Worm (Caenorhabditis elegans): ENCODE data around the gene Y6D1A.2.

Gene Y6D1A.2

DNA sequence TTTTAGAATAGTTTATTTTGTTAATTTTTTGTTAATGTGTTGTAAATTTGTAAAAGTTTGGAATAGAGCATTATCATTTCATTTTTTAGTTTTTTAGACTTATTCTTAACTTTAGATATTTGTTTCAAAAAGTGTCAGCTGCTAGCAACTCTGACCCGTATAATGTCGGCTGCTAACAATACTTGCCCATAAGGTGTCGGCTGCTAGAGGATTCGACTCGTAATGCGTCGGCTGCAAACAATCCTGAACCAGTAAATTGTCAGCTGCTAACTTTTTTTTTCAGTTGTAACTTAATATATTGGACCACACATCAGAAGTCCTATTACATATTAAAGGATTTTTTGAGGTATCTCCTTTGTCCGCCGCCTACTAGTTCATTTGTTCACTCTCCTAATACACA is 23.0 kb upstream of the Y6D1A.2 start:
- TF ChIP-seq dao-5 (tag; optimal IDR thresholded peaks at IDR 0.05) (no peak), him-1 (tag; optimal IDR thresholded peaks at IDR 0.05) (no peak), W03F9.2 (tag; optimal IDR thresholded peaks at IDR 0.05) (no peak)

DNA sequence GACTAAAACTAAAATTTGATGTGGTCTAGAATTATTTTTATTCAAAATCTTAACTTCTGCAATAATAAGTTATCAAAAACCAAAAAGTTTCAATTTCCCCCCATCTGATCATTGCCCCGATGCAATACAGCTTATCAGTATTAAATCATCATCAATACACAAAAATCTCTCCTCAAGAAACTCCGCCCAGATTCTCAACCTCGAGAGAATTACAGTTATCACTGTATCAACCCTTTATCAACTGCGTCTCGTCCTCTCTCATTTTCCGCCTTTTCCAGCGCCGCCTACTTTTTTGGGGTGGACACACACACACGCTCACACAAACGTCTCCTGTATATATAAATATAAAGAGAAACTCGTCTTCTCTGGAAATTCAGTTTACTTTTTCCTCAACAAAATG is 22.6 kb upstream of the Y6D1A.2 start, which contains the start of gene T27D12.1:
Gene T27D12.1, plus strand, starts transcription at position 301 of the 400 bp plus-strand sequence.
- TF ChIP-seq W03F9.2 (tag; optimal IDR thresholded peaks at IDR 0.05) (no peak), him-1 (tag; optimal IDR thresholded peaks at IDR 0.05) (no peak), dao-5 (tag; optimal IDR thresholded peaks at IDR 0.05) (no peak)

DNA sequence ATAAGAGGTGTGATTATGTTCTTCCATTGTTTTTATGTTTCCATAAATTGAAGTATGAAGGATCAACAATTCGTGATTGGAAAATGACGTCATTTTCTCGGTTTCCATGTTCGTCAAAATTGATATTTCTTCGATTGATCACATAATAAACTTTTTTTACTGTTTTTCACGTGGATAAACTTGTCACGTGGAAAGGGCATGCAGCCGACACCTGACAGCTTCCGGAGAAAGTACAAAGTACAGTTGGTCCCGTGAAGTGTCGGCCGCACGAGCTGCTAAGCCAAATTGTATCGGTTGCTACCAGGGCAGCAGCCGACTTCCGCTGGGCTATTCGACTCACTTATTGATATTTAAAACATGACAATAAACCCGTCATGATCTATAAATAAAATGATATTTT is 21.9 kb upstream of the Y6D1A.2 start:
- TF ChIP-seq him-1 (tag; optimal IDR thresholded peaks at IDR 0.05) (no peak), W03F9.2 (tag; optimal IDR thresholded peaks at IDR 0.05) (no peak), dao-5 (tag; optimal IDR thresholded peaks at IDR 0.05) (no peak)

DNA sequence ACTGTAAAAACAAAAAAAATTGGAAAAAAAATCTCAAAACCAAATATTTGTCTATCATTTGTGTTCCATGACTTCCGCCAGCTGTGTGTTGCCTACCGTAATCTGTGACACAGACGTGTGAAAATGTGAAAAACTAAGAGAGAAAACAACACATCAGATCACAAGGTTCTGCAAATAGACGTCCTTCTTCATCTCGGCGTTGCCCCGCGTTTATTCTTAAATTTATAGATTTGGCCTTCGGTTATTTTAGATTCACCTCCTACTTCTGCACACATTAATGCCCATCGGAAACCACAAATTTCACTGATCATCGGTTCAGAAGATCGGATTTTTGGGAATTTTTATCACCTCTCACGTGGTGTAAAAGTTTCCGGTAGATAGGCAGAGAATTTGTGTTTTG is 19.4 kb upstream of the Y6D1A.2 start:
- no peak for TF ChIP-seq W03F9.2 (tag; optimal IDR thresholded peaks at IDR 0.05)
- TF ChIP-seq dao-5 (tag; optimal IDR thresholded peaks at IDR 0.05): no peak
- TF ChIP-seq him-1 (tag; optimal IDR thresholded peaks at IDR 0.05): no peak

DNA sequence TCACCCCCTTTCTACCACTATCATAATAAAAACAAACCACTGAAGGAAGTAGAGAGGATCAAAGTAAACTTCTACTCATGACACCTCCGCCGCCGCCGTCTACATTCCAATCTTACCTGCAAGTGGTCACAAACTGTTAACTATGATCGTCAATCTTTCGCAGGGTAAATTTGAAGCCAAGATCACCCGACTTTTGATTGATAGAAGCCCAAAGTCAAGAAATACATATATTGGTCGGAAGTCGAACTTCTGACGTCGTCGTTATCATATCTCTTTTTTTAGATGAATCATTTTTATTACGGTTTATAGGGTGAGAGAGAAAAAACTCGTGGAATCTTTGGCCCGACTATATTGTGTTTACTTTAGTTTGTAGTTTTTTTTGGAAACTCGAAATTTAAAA is 18.6 kb upstream of the Y6D1A.2 start:
- TF ChIP-seq him-1 (tag; optimal IDR thresholded peaks at IDR 0.05): no peak
- no peak for TF ChIP-seq dao-5 (tag; optimal IDR thresholded peaks at IDR 0.05)
- no peak for TF ChIP-seq W03F9.2 (tag; optimal IDR thresholded peaks at IDR 0.05)

DNA sequence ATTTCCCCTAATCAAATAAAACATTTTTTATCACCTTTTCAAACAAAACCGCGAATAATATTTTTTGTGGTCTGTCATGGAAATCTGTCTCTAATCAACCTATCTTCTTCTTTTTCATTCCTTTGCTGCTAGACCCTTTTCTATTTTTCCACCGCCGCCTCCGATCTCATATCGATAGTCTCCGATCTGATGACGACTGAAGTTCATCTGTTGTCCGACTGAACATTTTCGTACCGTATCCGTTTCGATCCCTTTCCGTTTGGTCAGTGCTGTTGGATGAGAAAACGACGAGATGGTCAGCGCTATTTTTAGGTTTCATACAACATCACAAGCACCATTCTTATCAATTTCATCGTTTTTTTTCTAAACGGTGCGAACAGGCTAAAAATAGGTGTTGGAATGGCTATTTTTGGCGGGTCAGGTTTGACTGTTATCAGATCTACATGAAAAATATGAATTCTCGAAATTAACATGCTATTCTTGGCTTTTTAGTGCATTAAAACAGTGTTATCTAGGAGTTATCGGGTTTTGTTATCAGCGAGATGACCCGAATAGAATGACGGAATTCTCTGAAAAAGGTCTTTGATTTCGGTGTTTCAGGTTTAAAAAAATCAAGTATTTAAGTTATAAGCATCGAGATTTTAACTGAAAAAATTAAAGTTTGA is 17.0 kb upstream of the Y6D1A.2 start:
- TF ChIP-seq him-1 (tag; optimal IDR thresholded peaks at IDR 0.05) (no peak), dao-5 (tag; optimal IDR thresholded peaks at IDR 0.05) (no peak), W03F9.2 (tag; optimal IDR thresholded peaks at IDR 0.05) (no peak)

DNA sequence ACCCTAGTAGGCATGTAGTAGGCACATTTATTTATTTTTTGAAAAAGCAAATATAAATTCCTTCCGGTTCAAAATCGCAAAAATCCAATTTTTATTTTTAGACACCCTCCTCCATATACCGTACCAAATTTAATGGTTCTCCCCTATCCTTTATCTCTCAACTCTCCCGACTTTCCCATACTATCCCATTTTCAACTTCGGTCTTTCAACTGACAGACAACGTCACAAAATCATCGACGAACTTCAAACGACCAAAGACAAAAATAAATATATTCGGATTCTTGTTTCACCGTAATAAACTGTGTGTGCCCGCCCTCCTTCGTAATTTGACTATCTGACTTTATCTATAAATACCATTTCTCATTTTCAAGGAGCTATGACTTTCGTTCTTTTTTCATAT is 15.5 kb upstream of the Y6D1A.2 start, which contains the start of gene T27D12.6:
Gene T27D12.6, plus strand, starts transcription at position 301 of the 400 bp plus-strand sequence.
- TF ChIP-seq dao-5 (tag; optimal IDR thresholded peaks at IDR 0.05): no peak
- no peak for TF ChIP-seq him-1 (tag; optimal IDR thresholded peaks at IDR 0.05)
- no peak for TF ChIP-seq W03F9.2 (tag; optimal IDR thresholded peaks at IDR 0.05)

DNA sequence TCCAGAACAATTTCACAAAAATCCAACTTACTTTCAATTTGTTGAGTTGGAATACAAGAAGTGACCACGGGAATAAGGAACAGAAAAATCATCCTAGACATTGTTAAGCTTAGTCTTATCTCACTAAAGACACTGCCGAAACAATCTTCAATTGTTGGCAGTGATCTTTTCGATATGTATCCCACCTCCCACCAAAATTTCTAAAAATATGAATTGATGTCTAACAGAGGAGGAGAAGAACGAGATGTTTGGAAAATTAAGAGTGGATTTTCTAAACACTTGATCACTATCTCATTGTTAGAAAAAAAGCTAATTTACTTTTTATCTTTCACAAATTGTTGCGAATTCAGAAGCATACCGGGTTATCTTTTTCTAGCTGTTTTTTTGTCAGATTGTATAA is 12.8 kb upstream of the Y6D1A.2 start, which contains the start of gene clec-144:
Gene clec-144, minus strand, starts transcription at position 101 of the 400 bp plus-strand sequence.
- TF ChIP-seq W03F9.2 (tag; optimal IDR thresholded peaks at IDR 0.05): no peak
- TF ChIP-seq dao-5 (tag; optimal IDR thresholded peaks at IDR 0.05): no peak
- no peak for TF ChIP-seq him-1 (tag; optimal IDR thresholded peaks at IDR 0.05)

DNA sequence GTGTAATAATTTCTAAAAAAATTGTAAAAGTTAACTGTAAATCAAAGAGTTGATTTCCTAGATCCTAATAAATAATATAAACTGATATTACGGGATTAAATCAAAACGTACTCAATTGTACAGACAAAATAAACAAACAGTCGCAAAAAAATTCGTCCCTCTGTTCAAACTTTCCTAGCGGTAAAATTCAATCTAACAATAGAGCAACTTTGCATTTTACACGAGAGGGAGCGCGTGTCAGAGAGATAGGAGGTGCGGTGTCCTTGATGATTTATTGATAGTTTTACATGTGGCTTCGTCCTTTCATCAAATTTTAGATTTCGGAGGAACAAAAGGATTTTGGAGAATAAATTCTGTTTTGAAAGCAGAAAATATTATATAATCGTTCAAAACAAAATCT is 10.9 kb upstream of the Y6D1A.2 start:
- TF ChIP-seq him-1 (tag; optimal IDR thresholded peaks at IDR 0.05): no peak
- no peak for TF ChIP-seq W03F9.2 (tag; optimal IDR thresholded peaks at IDR 0.05)
- TF ChIP-seq dao-5 (tag; optimal IDR thresholded peaks at IDR 0.05): no peak

DNA sequence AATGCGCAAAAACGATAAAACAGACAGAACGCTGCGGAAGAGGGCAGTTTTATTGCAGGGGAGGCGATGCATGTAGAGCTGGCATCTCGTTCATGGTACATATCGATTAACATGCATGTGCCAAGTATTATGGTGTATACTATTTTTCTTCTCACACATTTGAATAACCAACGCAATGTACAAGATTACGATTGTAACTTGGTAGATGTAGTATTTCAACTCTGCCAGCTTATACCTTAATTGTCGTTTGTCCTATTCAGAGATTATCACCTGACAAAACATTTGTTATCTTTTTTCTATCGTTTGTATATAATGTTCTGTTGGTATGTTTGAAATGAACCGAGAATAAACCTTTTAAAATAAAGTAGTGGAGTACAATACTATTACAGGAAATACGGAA is 10.2 kb upstream of the Y6D1A.2 start, which contains the start of gene pes-5:
Gene pes-5, minus strand, starts transcription at position 101 of the 400 bp plus-strand sequence.
- TF ChIP-seq him-1 (tag; optimal IDR thresholded peaks at IDR 0.05): no peak
- TF ChIP-seq W03F9.2 (tag; optimal IDR thresholded peaks at IDR 0.05): no peak
- no peak for TF ChIP-seq dao-5 (tag; optimal IDR thresholded peaks at IDR 0.05)

DNA sequence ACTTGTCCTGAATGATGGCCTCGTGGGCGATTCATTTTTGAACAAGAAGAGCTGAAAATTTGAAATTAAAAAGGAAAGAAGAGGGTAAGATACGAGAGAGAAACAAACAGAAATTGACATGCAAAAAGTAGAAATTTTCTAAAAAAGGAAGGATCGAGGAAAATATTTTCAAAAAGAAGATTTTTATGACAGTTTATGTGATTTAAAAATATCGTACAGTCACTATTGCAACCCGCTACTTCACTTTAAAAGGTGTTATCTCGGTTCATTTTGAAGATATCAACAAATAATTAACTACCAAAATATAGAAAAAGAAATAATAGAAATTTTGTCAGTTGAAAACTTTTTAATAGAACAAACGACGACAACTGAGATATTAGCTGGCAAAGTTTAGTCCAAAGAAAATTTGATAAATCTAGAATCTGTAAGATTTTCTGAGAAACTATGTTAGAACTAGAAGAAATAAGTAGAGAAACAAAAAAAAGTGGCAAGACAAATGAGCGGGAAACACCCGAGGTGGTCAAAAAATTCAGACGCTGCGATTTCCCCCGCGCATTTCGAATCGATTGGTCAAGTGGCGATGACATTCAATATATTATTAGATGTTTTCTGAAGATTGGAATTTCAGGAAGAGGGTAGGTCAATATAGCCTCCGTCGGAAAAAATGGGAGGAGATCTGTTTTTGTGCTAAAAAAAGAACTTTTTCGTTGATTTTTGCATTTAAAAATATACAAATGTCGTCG is 4.0 kb upstream of the Y6D1A.2 start, which contains the start of gene Y6D1A.1:
Gene Y6D1A.1, minus strand, starts transcription at position 51 of the 743 bp plus-strand sequence.
- no peak for TF ChIP-seq him-1 (tag; optimal IDR thresholded peaks at IDR 0.05)
- TF ChIP-seq W03F9.2 (tag; optimal IDR thresholded peaks at IDR 0.05): no peak
- no peak for TF ChIP-seq dao-5 (tag; optimal IDR thresholded peaks at IDR 0.05)

DNA sequence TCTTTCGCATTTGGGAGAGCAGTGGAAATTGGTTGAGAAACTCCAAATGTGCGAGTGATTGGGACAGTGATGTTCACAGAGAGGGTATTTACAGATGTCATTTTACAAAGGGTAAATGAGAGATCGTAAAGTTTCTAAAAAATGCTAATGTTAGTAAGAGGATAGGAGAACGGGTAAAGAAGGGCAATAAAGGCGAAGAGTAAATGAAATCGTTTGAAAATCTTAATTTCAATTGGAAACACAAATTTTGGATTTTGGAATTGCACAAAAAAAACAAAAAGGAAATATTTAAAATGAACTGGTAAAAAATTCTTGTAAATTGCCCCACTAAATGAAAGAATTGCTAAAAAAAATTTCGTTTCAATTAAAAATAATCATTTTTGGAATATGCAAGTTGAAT is 3.2 kb downstream of the Y6D1A.2 start, which contains the start of gene pap-3:
Gene pap-3, minus strand, starts transcription at position 101 of the 400 bp plus-strand sequence.
- TF ChIP-seq W03F9.2 (tag; optimal IDR thresholded peaks at IDR 0.05): no peak
- TF ChIP-seq him-1 (tag; optimal IDR thresholded peaks at IDR 0.05): no peak
- no peak for TF ChIP-seq dao-5 (tag; optimal IDR thresholded peaks at IDR 0.05)

DNA sequence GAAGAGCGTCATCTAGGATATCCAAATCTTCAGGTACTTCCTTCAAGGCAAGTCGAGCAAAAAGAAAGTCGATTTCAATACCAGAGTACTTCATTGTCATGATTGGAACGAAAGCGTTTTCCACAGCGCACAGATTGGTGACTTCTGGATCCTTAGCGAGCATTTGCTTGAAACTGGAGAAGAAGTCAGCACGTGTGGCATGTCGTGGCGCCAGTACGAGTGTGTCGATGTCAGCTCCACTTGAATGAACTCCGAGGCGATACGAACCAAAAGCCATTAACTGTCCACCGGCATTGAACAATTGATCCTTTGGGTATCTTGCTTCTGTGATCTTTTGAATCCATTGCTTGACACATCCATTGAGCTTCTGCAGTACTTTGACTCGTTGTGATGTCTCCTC is 3.7 kb downstream of the Y6D1A.2 start:
- TF ChIP-seq him-1 (tag; optimal IDR thresholded peaks at IDR 0.05): no peak
- no peak for TF ChIP-seq dao-5 (tag; optimal IDR thresholded peaks at IDR 0.05)
- TF ChIP-seq W03F9.2 (tag; optimal IDR thresholded peaks at IDR 0.05): no peak

DNA sequence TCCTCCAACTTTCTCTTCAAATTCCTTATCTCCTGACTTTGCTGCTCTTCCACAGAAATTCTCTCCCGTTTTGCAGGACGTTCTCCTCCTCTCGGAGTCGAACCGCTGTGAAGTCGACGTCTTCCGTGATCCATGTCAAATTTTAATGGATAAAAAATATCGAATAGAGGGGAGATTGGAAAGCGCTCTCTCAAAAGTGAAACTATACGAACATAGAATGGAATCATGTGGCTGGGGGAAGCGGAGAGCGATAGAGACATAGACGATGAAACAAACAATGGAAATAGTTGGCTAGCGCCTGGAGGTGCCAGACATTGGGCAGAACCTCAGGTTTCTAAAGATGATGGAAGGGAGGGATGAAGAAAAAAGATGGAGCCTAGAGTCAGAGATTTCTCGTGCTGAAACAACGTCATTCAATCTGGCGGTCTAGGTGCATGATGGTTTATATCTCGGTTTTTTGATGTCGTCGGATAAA is 5.8 kb downstream of the Y6D1A.2 start, which contains the start of gene F43G6.8:
Gene F43G6.8, minus strand, starts transcription at position 198 of the 475 bp plus-strand sequence.
- TF ChIP-seq dao-5 (tag; optimal IDR thresholded peaks at IDR 0.05) (no peak), him-1 (tag; optimal IDR thresholded peaks at IDR 0.05) (no peak), W03F9.2 (tag; optimal IDR thresholded peaks at IDR 0.05) (no peak)
